Worm (Caenorhabditis elegans) whole organism, L2 larva: ENCODE measurements around the gene ifas-2.

Experiments
- C34F6.9 ChIP-seq: fragments of 150-350 bp; optimal IDR thresholded peaks from 2 replicates; lab custom pipeline; 2014; ENCODE audit warnings: missing biosample characterization, missing genetic modification characterization
- F13H6.1 ChIP-seq: sonication (generic microtip); optimal IDR thresholded peaks from 2 replicates; lab custom pipeline; 2016; ENCODE audit warnings: missing genetic modification characterization, missing compliant biosample characterization
- R02D3.7 ChIP-seq: fragments of 150-350 bp; optimal IDR thresholded peaks from 2 replicates; lab custom pipeline; 2014; ENCODE audit warnings: missing biosample characterization, missing genetic modification characterization
- Y55F3AM.14 ChIP-seq: fragments of 200-800 bp; sonication (Bioruptor generic); optimal IDR thresholded peaks from 2 replicates; lab custom pipeline; 2018; ENCODE audit warnings: mild to moderate bottlenecking, missing genetic modification characterization, missing compliant biosample characterization
- alr-1 ChIP-seq: fragments of 150-350 bp; optimal IDR thresholded peaks from 2 replicates; lab custom pipeline; 2014; ENCODE audit warnings: missing biosample characterization, missing genetic modification characterization
- ceh-16 ChIP-seq: fragments of 150-350 bp; optimal IDR thresholded peaks from 2 replicates; lab custom pipeline; 2014; ENCODE audit warnings: missing biosample characterization, missing genetic modification characterization
- crh-2 ChIP-seq: sonication (generic microtip); optimal IDR thresholded peaks from 2 replicates; lab custom pipeline; 2017; ENCODE audit warnings: missing biosample characterization, missing genetic modification characterization
- dmd-4 ChIP-seq: sonication (generic microtip); optimal IDR thresholded peaks from 2 replicates; lab custom pipeline; 2017; ENCODE audit warnings: missing biosample characterization, missing genetic modification characterization
- egl-27 ChIP-seq: sonication (generic microtip); optimal IDR thresholded peaks from 3 replicates; lab custom pipeline; 2017; ENCODE audit warnings: missing biosample characterization, missing genetic modification reagents, missing genetic modification characterization
- elt-1 ChIP-seq: fragments of 150-350 bp; optimal IDR thresholded peaks from 2 replicates; lab custom pipeline; 2014; ENCODE audit warnings: missing biosample characterization, missing genetic modification characterization
- elt-3 ChIP-seq: sonication (generic microtip); optimal IDR thresholded peaks from 2 replicates; lab custom pipeline; 2017; ENCODE audit warnings: missing biosample characterization, missing genetic modification characterization
- fos-1 ChIP-seq: fragments of 150-350 bp; optimal IDR thresholded peaks from 2 replicates; lab custom pipeline; 2014; ENCODE audit warnings: missing biosample characterization, missing genetic modification characterization
- gmeb-1 ChIP-seq: fragments of 150-350 bp; optimal IDR thresholded peaks from 2 replicates; lab custom pipeline; 2014; ENCODE audit warnings: missing biosample characterization, missing genetic modification characterization
- lin-11 ChIP-seq: fragments of 150-350 bp; sonication (generic microtip); optimal IDR thresholded peaks from 2 replicates; lab custom pipeline; 2014; ENCODE audit warnings: missing biosample characterization, missing genetic modification characterization, inconsistent platforms, mixed read lengths
- lin-13 ChIP-seq: fragments of 150-350 bp; optimal IDR thresholded peaks from 2 replicates; lab custom pipeline; 2014; ENCODE audit warnings: missing biosample characterization, missing genetic modification reagents, missing genetic modification characterization
- lin-39 ChIP-seq: fragments of 150-350 bp; optimal IDR thresholded peaks from 2 replicates; lab custom pipeline; 2014; ENCODE audit warnings: missing biosample characterization, missing genetic modification reagents, missing genetic modification characterization
- lsy-2 ChIP-seq, 2 experiments: fragments of 150-350 bp in 1 of 2; sonication (generic microtip) in 1 of 2; optimal IDR thresholded peaks; 2 replicates each; lab custom pipeline; 2014 to 2017; ENCODE audit warnings: missing biosample characterization in 2 of 2, missing genetic modification characterization in 2 of 2
- mab-5 ChIP-seq: fragments of 150-350 bp; optimal IDR thresholded peaks from 2 replicates; lab custom pipeline; 2014; ENCODE audit warnings: missing biosample characterization, missing genetic modification characterization
- mbf-1 ChIP-seq: sonication (generic microtip); optimal IDR thresholded peaks from 2 replicates; lab custom pipeline; 2017; ENCODE audit warnings: missing biosample characterization, missing genetic modification characterization
- mdl-1 ChIP-seq, 2 experiments: fragments of 150-350 bp in 1 of 2; sonication (generic microtip) in 1 of 2; optimal IDR thresholded peaks; 2 replicates each; lab custom pipeline; 2017; ENCODE audit warnings: missing biosample characterization in 2 of 2, missing genetic modification characterization in 2 of 2
- nhr-12 ChIP-seq: fragments of 150-350 bp; optimal IDR thresholded peaks from 2 replicates; lab custom pipeline; 2014; ENCODE audit warnings: missing biosample characterization, missing genetic modification characterization
- nhr-129 ChIP-seq: fragments of 150-350 bp; optimal IDR thresholded peaks from 2 replicates; lab custom pipeline; 2014; ENCODE audit warnings: missing biosample characterization, missing genetic modification characterization
- nhr-21 ChIP-seq: fragments of 150-350 bp; optimal IDR thresholded peaks from 2 replicates; lab custom pipeline; 2014; ENCODE audit warnings: missing biosample characterization, missing genetic modification characterization
- nhr-23 ChIP-seq: fragments of 150-350 bp; optimal IDR thresholded peaks from 2 replicates; lab custom pipeline; 2014; ENCODE audit warnings: missing biosample characterization, missing genetic modification reagents, missing genetic modification characterization
- nhr-237 ChIP-seq: fragments of 150-350 bp; optimal IDR thresholded peaks from 2 replicates; lab custom pipeline; 2014; ENCODE audit warnings: missing biosample characterization, missing genetic modification characterization
- peb-1 ChIP-seq: fragments of 150-350 bp; optimal IDR thresholded peaks from 2 replicates; lab custom pipeline; 2014; ENCODE audit warnings: missing biosample characterization, missing genetic modification characterization
- sem-4 ChIP-seq: fragments of 150-350 bp; optimal IDR thresholded peaks from 2 replicates; lab custom pipeline; 2014; ENCODE audit warnings: missing biosample characterization, missing genetic modification reagents, missing genetic modification characterization
- skn-1 ChIP-seq: sonication (generic microtip); optimal IDR thresholded peaks from 2 replicates; lab custom pipeline; 2017; ENCODE audit warnings: missing biosample characterization, missing genetic modification characterization
- sma-3 ChIP-seq: sonication (generic microtip); optimal IDR thresholded peaks from 2 replicates; lab custom pipeline; 2016; ENCODE audit warnings: missing genetic modification reagents, missing genetic modification characterization, missing compliant biosample characterization
- sma-9 ChIP-seq, 2 experiments: fragments of 150-350 bp in 1 of 2; sonication (generic microtip) in 1 of 2; optimal IDR thresholded peaks; 2 replicates each; lab custom pipeline; 2014 to 2016; ENCODE audit warnings: missing genetic modification characterization in 2 of 2, mild to moderate bottlenecking in 1 of 2, missing biosample characterization in 1 of 2, missing compliant biosample characterization in 1 of 2, missing genetic modification reagents in 1 of 2, moderate library complexity in 1 of 2
- unc-55 ChIP-seq: fragments of 150-350 bp; sonication (generic microtip); optimal IDR thresholded peaks from 3 replicates; lab custom pipeline; 2014; ENCODE audit warnings: missing biosample characterization, missing genetic modification reagents, missing genetic modification characterization
- ztf-11 ChIP-seq: sonication (generic microtip); optimal IDR thresholded peaks from 2 replicates; lab custom pipeline; 2017; ENCODE audit warnings: missing biosample characterization, missing genetic modification characterization
- ztf-4 ChIP-seq: fragments of 150-350 bp; optimal IDR thresholded peaks from 2 replicates; lab custom pipeline; 2014; ENCODE audit warnings: missing biosample characterization, missing genetic modification characterization

ifas-2 gene

DNA sequence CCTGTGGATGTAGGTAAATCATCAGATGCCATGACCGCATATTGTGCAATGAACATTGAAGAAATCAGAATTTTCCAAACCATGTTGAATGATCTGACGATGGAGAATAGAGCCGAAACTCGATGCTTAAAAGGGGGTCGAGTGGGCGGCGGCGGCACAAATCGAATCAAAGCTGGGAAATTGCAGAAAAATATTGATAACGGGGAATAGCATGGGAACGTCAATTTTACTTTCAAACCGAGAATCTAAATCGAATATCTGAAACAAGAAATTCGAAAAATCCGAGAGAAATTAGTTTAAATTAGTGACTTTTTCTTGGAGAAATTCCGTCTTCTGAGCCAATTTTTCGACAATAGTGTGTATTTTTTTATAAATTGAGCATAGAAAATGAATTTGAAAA, 27.4 kb upstream of the ifas-2 start, which contains the start of gene F09C6.10:
Gene F09C6.10, minus strand, starts transcription at position 101 of the 400 bp plus-strand sequence.
- TF ChIP-seq elt-1 (tag; lab: Kevin White, UChicago): no peak
- TF ChIP-seq sma-9 (GFP tag; optimal IDR thresholded peaks at IDR 0.05; lab: Kevin White, UChicago): no peak
- TF ChIP-seq sma-9 (tag; optimal IDR thresholded peaks at IDR 0.05; lab: Kevin White, UChicago): no peak
- TF ChIP-seq nhr-12 (tag; lab: Kevin White, UChicago): no peak

DNA sequence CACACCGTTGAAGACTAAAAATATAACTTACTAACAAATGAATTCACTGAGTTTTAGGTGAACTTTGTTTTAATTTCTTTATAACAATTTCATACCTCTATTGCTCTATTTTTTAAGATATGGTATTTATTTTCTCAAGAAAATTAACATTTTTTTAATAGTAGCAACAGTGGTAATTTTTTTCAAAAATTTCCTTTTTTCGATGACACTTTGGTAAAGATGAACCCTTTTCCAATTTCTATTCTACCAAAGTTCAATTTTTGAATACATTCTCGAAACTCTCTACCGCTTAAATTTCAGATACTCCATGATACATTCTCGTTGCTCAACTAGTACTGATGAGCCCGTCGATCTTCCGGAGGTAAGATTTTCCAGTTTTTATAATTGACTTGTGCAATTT, 23.2 kb upstream of the ifas-2 start, which contains the start of gene nhr-116:
Gene nhr-116, plus strand, starts transcription at position 301 of the 400 bp plus-strand sequence.
- TF ChIP-seq nhr-237: no peak
- no peak for TF ChIP-seq R02D3.7 (tag; lab: Kevin White, UChicago)
- TF ChIP-seq nhr-21: no peak
- no peak for TF ChIP-seq skn-1 (tag; lab: Kevin White, UChicago)
- TF ChIP-seq ztf-4: no peak
- TF ChIP-seq C34F6.9 (tag; lab: Kevin White, UChicago): no peak
- TF ChIP-seq gmeb-1 (tag; lab: Kevin White, UChicago): no peak
- no peak for TF ChIP-seq peb-1 (tag; lab: Kevin White, UChicago)
- TF ChIP-seq lin-39 (tag; lab: Kevin White, UChicago): no peak

DNA sequence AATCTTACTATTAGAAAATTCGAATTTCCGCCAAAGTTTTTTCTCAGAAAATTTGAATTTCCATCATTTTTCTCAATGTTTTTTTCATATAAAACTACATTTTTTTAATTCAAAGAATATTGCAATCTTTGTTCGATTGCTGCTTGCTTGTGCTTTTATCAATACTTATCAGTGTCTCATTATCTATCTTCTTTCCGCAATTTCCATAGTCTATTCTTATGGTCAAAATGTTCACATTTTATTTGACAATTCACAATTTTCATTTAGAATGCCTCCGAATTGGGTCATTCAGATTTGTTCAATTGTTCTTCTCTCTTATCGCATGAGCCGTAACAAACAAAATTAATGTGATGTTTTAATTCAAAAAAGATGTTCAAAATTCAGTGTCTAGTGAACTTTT, 22.6 kb upstream of the ifas-2 start:
- TF ChIP-seq Y55F3AM.14 (GFP tag; lab: Kevin White, UChicago): no peak
- peak; percentile 44 for TF ChIP-seq fos-1
- TF ChIP-seq nhr-23 (tag; lab: Kevin White, UChicago): no peak

DNA sequence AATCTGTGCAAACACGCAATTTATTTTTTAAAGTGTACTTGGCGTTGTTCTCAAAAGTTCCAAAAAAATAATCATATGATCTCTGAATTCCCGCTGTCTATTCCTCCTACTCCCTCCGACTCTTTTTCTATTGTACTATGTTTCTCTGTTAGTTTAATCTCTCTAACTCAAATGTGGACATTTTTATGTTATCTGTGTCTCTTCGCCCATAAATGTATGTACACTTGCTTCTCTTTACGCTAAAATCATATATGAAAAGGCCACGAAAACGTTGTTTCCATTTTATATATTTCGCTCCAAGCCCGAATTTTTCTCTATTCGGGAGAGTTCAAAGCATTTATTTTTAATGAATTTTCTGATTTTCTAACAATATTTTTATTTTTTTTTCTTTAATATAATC, 22.2 kb upstream of the ifas-2 start:
- TF ChIP-seq lsy-2 (tag; optimal IDR thresholded peaks at IDR 0.05; lab: Kevin White, UChicago) (no peak), crh-2 (tag; lab: Kevin White, UChicago) (no peak), unc-55 (peak; percentile 18), sma-9 (GFP tag; optimal IDR thresholded peaks at IDR 0.05; lab: Kevin White, UChicago) (peak; percentile 7), sma-9 (tag; optimal IDR thresholded peaks at IDR 0.05; lab: Kevin White, UChicago) (no peak), nhr-129 (tag; lab: Kevin White, UChicago) (peak; percentile 6)

DNA sequence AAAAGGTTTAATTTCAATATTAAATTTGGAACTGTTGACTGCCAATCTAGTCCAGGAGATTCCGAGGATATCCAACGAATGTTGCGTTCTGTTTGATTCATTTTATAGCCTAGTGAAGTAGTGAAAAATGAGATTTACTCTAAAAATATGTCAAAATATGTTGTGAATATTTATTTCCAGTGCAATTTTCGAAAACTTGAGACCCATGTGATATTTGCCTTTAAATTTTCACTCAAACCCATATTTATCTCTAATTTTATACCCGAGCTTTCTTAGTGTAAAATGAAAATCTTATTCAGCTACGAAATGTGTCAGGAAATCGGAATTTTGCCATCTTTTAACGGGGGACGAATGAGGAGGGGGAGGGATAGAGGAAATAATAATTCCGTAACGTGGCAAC, 21.2 kb upstream of the ifas-2 start, which contains the start of gene F09C6.16:
Gene F09C6.16, minus strand, starts transcription at position 101 of the 400 bp plus-strand sequence.
- no peak for TF ChIP-seq ztf-11 (tag; lab: Kevin White, UChicago)
- TF ChIP-seq sma-9 (GFP tag; optimal IDR thresholded peaks at IDR 0.05; lab: Kevin White, UChicago): no peak
- no peak for TF ChIP-seq sma-9 (tag; optimal IDR thresholded peaks at IDR 0.05; lab: Kevin White, UChicago)
- no peak for TF ChIP-seq skn-1 (tag; lab: Kevin White, UChicago)
- TF ChIP-seq lin-11 (tag; lab: Kevin White, UChicago): no peak
- TF ChIP-seq R02D3.7 (tag; lab: Kevin White, UChicago): no peak
- TF ChIP-seq ceh-16 (tag; lab: Kevin White, UChicago): no peak
- no peak for TF ChIP-seq nhr-12 (tag; lab: Kevin White, UChicago)
- TF ChIP-seq F13H6.1 (tag; lab: Kevin White, UChicago): no peak
- TF ChIP-seq Y55F3AM.14 (GFP tag; lab: Kevin White, UChicago): no peak

DNA sequence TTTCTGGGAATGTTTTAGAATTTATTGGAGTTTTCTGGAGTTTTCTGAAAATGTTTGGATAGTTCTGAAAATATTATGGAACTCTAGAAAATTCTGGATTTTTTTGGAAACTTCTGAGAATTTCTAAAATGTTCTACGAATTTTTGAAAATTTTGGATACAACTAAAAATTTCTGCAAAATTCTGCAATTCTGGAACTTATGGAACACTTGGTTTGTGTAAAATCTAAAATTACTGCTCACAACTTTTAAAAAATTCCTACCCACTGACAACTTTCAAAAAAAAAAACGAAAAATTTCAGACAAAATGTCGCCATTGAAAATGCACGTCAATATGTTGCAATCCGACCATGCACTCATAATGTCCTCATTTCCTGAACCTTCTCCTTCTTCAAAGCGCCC, 15.9 kb upstream of the ifas-2 start, which contains the start of gene nhr-262:
Gene nhr-262, plus strand, starts transcription at position 301 of the 400 bp plus-strand sequence.
- no peak for TF ChIP-seq sma-3
- no peak for TF ChIP-seq mab-5 (tag; lab: Kevin White, UChicago)
- TF ChIP-seq lin-39 (tag; lab: Kevin White, UChicago): no peak
- TF ChIP-seq alr-1: no peak
- no peak for TF ChIP-seq dmd-4 (tag; lab: Kevin White, UChicago)
- no peak for TF ChIP-seq ztf-11 (tag; lab: Kevin White, UChicago)
- no peak for TF ChIP-seq C34F6.9 (tag; lab: Kevin White, UChicago)
- TF ChIP-seq Y55F3AM.14 (GFP tag; lab: Kevin White, UChicago): no peak
- no peak for TF ChIP-seq egl-27 (tag; lab: Kevin White, UChicago)
- TF ChIP-seq ceh-16 (tag; lab: Kevin White, UChicago): no peak
- TF ChIP-seq nhr-129 (tag; lab: Kevin White, UChicago): no peak
- TF ChIP-seq nhr-237: no peak
- no peak for TF ChIP-seq mbf-1 (tag; lab: Kevin White, UChicago)
- no peak for TF ChIP-seq lin-13 (GFP tag; lab: Kevin White, UChicago)
- TF ChIP-seq mdl-1 (tag; optimal IDR thresholded peaks at IDR 0.05; lab: Kevin White, UChicago): no peak
- TF ChIP-seq sem-4 (tag; lab: Kevin White, UChicago): no peak
- no peak for TF ChIP-seq elt-3 (tag; lab: Kevin White, UChicago)
- TF ChIP-seq crh-2 (tag; lab: Kevin White, UChicago): no peak
- TF ChIP-seq F13H6.1 (tag; lab: Kevin White, UChicago): no peak
